Worm (Caenorhabditis elegans): ENCODE measurements around the gene Y70G10A.3.

Y70G10A.3 gene

ce11 chrIII:10214540-10214979, 24.3 kb upstream of the Y70G10A.3 start (continued):
- TF ChIP-seq mes-2 (tag; optimal IDR thresholded peaks at IDR 0.05; ENCODE audit: poor library complexity, severe bottlenecking) (peak; percentile 49), duxl-1 (tag; optimal IDR thresholded peaks at IDR 0.05; ENCODE audit: poor library complexity) (peak; percentile 40), aly-2 (tag; optimal IDR thresholded peaks at IDR 0.05) (no peak), fos-1 (tag; optimal IDR thresholded peaks at IDR 0.05) (peak; percentile 32), F44E2.7 (GFP tag; IDR thresholded peaks at IDR 0.05) (no peak), ceh-82 (tag; optimal IDR thresholded peaks at IDR 0.05) (no peak), nhr-28 (tag; optimal IDR thresholded peaks at IDR 0.05) (no peak), Y75B8A.6 (GFP tag; IDR thresholded peaks at IDR 0.05) (peak; percentile 93), zag-1 (tag; optimal IDR thresholded peaks at IDR 0.05) (no peak), ceh-28 (tag; optimal IDR thresholded peaks at IDR 0.05) (no peak), hmg-1.1 (GFP tag; IDR thresholded peaks at IDR 0.05) (peak; percentile 43; the same call in 1 of the 2 replicates), daf-12 (tag; optimal IDR thresholded peaks at IDR 0.05) (no peak)

ce11 chrIII:10215882-10216281, 23.0 kb upstream of the Y70G10A.3 start:
- no peak for TF ChIP-seq dmd-6 (GFP tag; IDR thresholded peaks at IDR 0.05)
- TF ChIP-seq aha-1 (tag), result peak; percentile 94
- no peak for TF ChIP-seq dpl-1 (GFP tag; optimal IDR thresholded peaks at IDR 0.05)
- peak in 1 of 2 experiments; percentile 31 for TF ChIP-seq daf-16 (GFP tag; optimal IDR thresholded peaks at IDR 0.05)
- no peak for TF ChIP-seq daf-16 (tag; optimal IDR thresholded peaks at IDR 0.05)
- TF ChIP-seq saeg-2 (GFP tag; IDR thresholded peaks at IDR 0.05), result no peak
- no peak for TF ChIP-seq madf-5 (GFP tag; IDR thresholded peaks at IDR 0.05)
- TF ChIP-seq unc-130 (GFP tag; optimal IDR thresholded peaks at IDR 0.05), result no peak
- TF ChIP-seq daf-19 (GFP tag; conservative IDR thresholded peaks at IDR 0.05), result no peak
- TF ChIP-seq lin-1 (GFP tag; IDR thresholded peaks at IDR 0.05), result no peak
- no peak for TF ChIP-seq spr-1 (tag; optimal IDR thresholded peaks at IDR 0.05)
- TF ChIP-seq unc-62 (GFP tag; optimal IDR thresholded peaks at IDR 0.05 in 1 of 2), result no peak
- no peak for TF ChIP-seq unc-62 (tag; optimal IDR thresholded peaks at IDR 0.05)
- TF ChIP-seq fos-1 (tag; optimal IDR thresholded peaks at IDR 0.05), result no peak
- TF ChIP-seq ceh-44 (GFP tag; IDR thresholded peaks at IDR 0.05), result no peak
- TF ChIP-seq nhr-41 (GFP tag; IDR thresholded peaks at IDR 0.05), result no peak

ce11 chrIII:10216585-10217278, 22.2 kb upstream of the Y70G10A.3 start, which contains the start of gene cts-1:
Gene cts-1, minus strand, starts transcription at chrIII:10216635.
- TF ChIP-seq nhr-28 (tag; optimal IDR thresholded peaks at IDR 0.05) (peak; percentile 97), nhr-77 (tag; optimal IDR thresholded peaks at IDR 0.05) (peak; percentile 86), hlh-11 (tag; optimal IDR thresholded peaks at IDR 0.05) (peak; percentile 93), nhr-42 (GFP tag; IDR thresholded peaks at IDR 0.05) (no peak), duxl-1 (tag; optimal IDR thresholded peaks at IDR 0.05; ENCODE audit: poor library complexity) (peak; percentile 66), Y75B8A.6 (GFP tag; IDR thresholded peaks at IDR 0.05) (no peak), nhr-10 (tag; optimal IDR thresholded peaks at IDR 0.05) (peak; percentile 68), tra-1 (GFP tag; IDR thresholded peaks at IDR 0.05) (no peak), nhr-48 (tag; optimal IDR thresholded peaks at IDR 0.05) (peak; percentile 81), dpl-1 (GFP tag; optimal IDR thresholded peaks at IDR 0.05) (peak; percentile 61), jun-1 (tag; optimal IDR thresholded peaks at IDR 0.05) (peak; percentile 10), rbr-2 (tag; optimal IDR thresholded peaks at IDR 0.05) (peak; percentile 70), lin-13 (GFP tag; optimal IDR thresholded peaks at IDR 0.05) (peak; percentile 37), dve-1 (tag; optimal IDR thresholded peaks at IDR 0.05; ENCODE audit: insufficient read depth) (peak; percentile 97), dmd-9 (GFP tag; IDR thresholded peaks at IDR 0.05) (no peak), daf-16 (GFP tag; optimal IDR thresholded peaks at IDR 0.05) (peak in 1 of 2 experiments; percentile 46), daf-16 (tag; optimal IDR thresholded peaks at IDR 0.05) (peak; percentile 98), nhr-6 (tag; optimal IDR thresholded peaks at IDR 0.05) (peak; percentile 84), mes-2 (tag; optimal IDR thresholded peaks at IDR 0.05; ENCODE audit: poor library complexity, severe bottlenecking) (no peak), spr-1 (tag; optimal IDR thresholded peaks at IDR 0.05) (peak; percentile 38), zip-11 (GFP tag; IDR thresholded peaks at IDR 0.05) (no peak), aha-1 (tag) (peak; percentile 96), mep-1 (tag; optimal IDR thresholded peaks at IDR 0.05) (peak; percentile 89), ama-1 (optimal IDR thresholded peaks at IDR 0.05) (peak; percentile 68), lsy-2 (tag; optimal IDR thresholded peaks at IDR 0.05) (peak; percentile 72 to 92), nhr-11 (tag; optimal IDR thresholded peaks at IDR 0.05) (peak; percentile 74), fos-1 (tag; optimal IDR thresholded peaks at IDR 0.05) (no peak), cey-2 (tag; optimal IDR thresholded peaks at IDR 0.05; ENCODE audit: borderline replicate concordance, insufficient read depth) (peak; percentile 69), nhr-25 (tag; optimal IDR thresholded peaks at IDR 0.05; ENCODE audit: borderline replicate concordance, insufficient read depth) (peak; percentile 50), spr-3 (GFP tag; optimal IDR thresholded peaks at IDR 0.05) (no peak)

All from whole organism, L4 larva.